Fruit fly (Drosophila melanogaster) whole organism, wandering third instar larva: Measurements from ENCODE around the gene Syt14.

Source experiments
- Abd-B ChIP-seq: fragments of >200 bp; optimal IDR thresholded peaks from 2 replicates; lab custom pipeline; 2017; ENCODE audit warnings: missing biosample characterization, missing genetic modification characterization
- CG32264 ChIP-seq: fragments of 200-800 bp; sonication (Bioruptor generic); optimal IDR thresholded peaks from 2 replicates; lab custom pipeline; 2016; ENCODE audit warnings: missing biosample characterization, missing genetic modification characterization
- CG9705 ChIP-seq: fragments of 200-800 bp; sonication (Bioruptor generic); optimal IDR thresholded peaks from 2 replicates; lab custom pipeline; 2018; ENCODE audit warnings: missing biosample characterization, mild to moderate bottlenecking, missing genetic modification characterization
- CrebA ChIP-seq: fragments of 200-800 bp; sonication (Bioruptor generic); optimal IDR thresholded peaks from 2 replicates; lab custom pipeline; 2016; ENCODE audit warnings: missing biosample characterization, mild to moderate bottlenecking, missing genetic modification characterization, borderline replicate concordance
- Dfd ChIP-seq: fragments of >200 bp; optimal IDR thresholded peaks from 2 replicates; lab custom pipeline; 2017; ENCODE audit warnings: missing biosample characterization, missing genetic modification characterization
- Dif ChIP-seq: fragments of 200-275, 200-300 bp; sonication (Bioruptor generic); optimal IDR thresholded peaks from 2 replicates; lab custom pipeline; 2018; ENCODE audit warnings: missing biosample characterization, missing genetic modification characterization; ENCODE audit not compliant: partially characterized antibody
- GATAd ChIP-seq: sonication (Bioruptor generic); optimal IDR thresholded peaks from 2 replicates; lab custom pipeline; 2016; ENCODE audit warnings: missing biosample characterization, missing genetic modification characterization
- HLH106 ChIP-seq: fragments of 200-800 bp; optimal IDR thresholded peaks from 3 replicates; lab custom pipeline; 2019; ENCODE audit warnings: missing biosample characterization, mild to moderate bottlenecking, missing genetic modification characterization, moderate library complexity
- Hnf4 ChIP-seq: fragments of 200-800 bp; sonication (Bioruptor generic); optimal IDR thresholded peaks from 2 replicates; lab custom pipeline; 2016; ENCODE audit warnings: missing biosample characterization, mild to moderate bottlenecking, missing genetic modification characterization
- Hr78 ChIP-seq: fragments of >200 bp; optimal IDR thresholded peaks from 2 replicates; lab custom pipeline; 2017; ENCODE audit warnings: missing biosample characterization, missing genetic modification characterization
- Hr83 ChIP-seq: fragments of 200-300 bp; sonication (Bioruptor generic); optimal IDR thresholded peaks from 2 replicates; lab custom pipeline; 2016; ENCODE audit warnings: missing biosample characterization, mild to moderate bottlenecking, missing genetic modification characterization, moderate library complexity; ENCODE audit not compliant: poor library complexity, severe bottlenecking
- Jra ChIP-seq: sonication (Bioruptor generic); optimal IDR thresholded peaks from 2 replicates; lab custom pipeline; 2016; ENCODE audit warnings: missing biosample characterization, missing genetic modification characterization
- Mio ChIP-seq: sonication (Bioruptor generic); optimal IDR thresholded peaks from 2 replicates; lab custom pipeline; 2016; ENCODE audit warnings: missing biosample characterization, missing genetic modification characterization
- Myc ChIP-seq: fragments of >200 bp; optimal IDR thresholded peaks from 2 replicates; lab custom pipeline; 2017
- N ChIP-seq: fragments of >200 bp; optimal IDR thresholded peaks from 2 replicates; lab custom pipeline; 2018; ENCODE audit warnings: missing biosample characterization, missing external identifiers, missing genetic modification characterization
- OdsH ChIP-seq: fragments of 200-800 bp; sonication (Bioruptor generic); optimal IDR thresholded peaks from 2 replicates; lab custom pipeline; 2016; ENCODE audit warnings: missing biosample characterization, mild to moderate bottlenecking, missing genetic modification characterization
- Rel ChIP-seq, 2 experiments: fragments of 200-800 bp; sonication (Bioruptor generic) in 1 of 2; optimal IDR thresholded peaks; 2 replicates in 1 of 2; 3 replicates in 1 of 2; lab custom pipeline; 2016 to 2019; ENCODE audit warnings: mild to moderate bottlenecking in 2 of 2, missing biosample characterization in 2 of 2, missing genetic modification characterization in 2 of 2, moderate library complexity in 1 of 2
- Sp1 ChIP-seq: fragments of 200-800 bp; sonication (Bioruptor generic); optimal IDR thresholded peaks from 3 replicates; lab custom pipeline; 2019; ENCODE audit warnings: missing biosample characterization, mild to moderate bottlenecking, missing genetic modification characterization, moderate library complexity
- Vsx2 ChIP-seq: fragments of 200-300, 225-300 bp; sonication (Bioruptor generic); optimal IDR thresholded peaks from 2 replicates; lab custom pipeline; 2018; ENCODE audit warnings: missing biosample characterization, missing genetic modification characterization; ENCODE audit not compliant: partially characterized antibody
- br ChIP-seq: fragments of 200-800 bp; sonication (Bioruptor generic); optimal IDR thresholded peaks from 2 replicates; lab custom pipeline; 2016; ENCODE audit warnings: missing biosample characterization, missing genetic modification characterization
- brk ChIP-seq: fragments of 200-800 bp; sonication (Bioruptor generic); optimal IDR thresholded peaks from 2 replicates; lab custom pipeline; 2016; ENCODE audit warnings: missing biosample characterization, mild to moderate bottlenecking, missing genetic modification characterization
- dl ChIP-seq, 2 experiments: fragments of 175-275, 200-275 bp in 1 of 2; fragments of 200-275 bp in 1 of 2; sonication (Bioruptor generic); optimal IDR thresholded peaks; lab custom pipeline; 2018; ENCODE audit warnings: mild to moderate bottlenecking in 2 of 2, missing biosample characterization in 2 of 2, missing genetic modification characterization in 2 of 2, moderate library complexity in 2 of 2; ENCODE audit not compliant: partially characterized antibody in 2 of 2, insufficient read depth in 1 of 2
- dmrt93B ChIP-seq: fragments of 200-800 bp; sonication (Bioruptor generic); optimal IDR thresholded peaks from 2 replicates; lab custom pipeline; 2018; ENCODE audit warnings: missing biosample characterization, mild to moderate bottlenecking, missing genetic modification characterization
- dsf ChIP-seq: sonication (Bioruptor generic); optimal IDR thresholded peaks from 2 replicates; lab custom pipeline; 2016; ENCODE audit warnings: missing biosample characterization, missing genetic modification characterization, borderline replicate concordance
- ey ChIP-seq: fragments of 200-800 bp; sonication (Bioruptor generic); optimal IDR thresholded peaks from 2 replicates; lab custom pipeline; 2016; ENCODE audit warnings: missing biosample characterization, missing genetic modification characterization
- foxo ChIP-seq, 2 experiments: fragments of 200-800 bp; sonication (Bioruptor generic); optimal IDR thresholded peaks; 2 replicates in 1 of 2; 3 replicates in 1 of 2; lab custom pipeline; 2016 to 2017; ENCODE audit warnings: missing biosample characterization in 2 of 2, missing genetic modification characterization in 2 of 2
- fru ChIP-seq: fragments of 200-800 bp; sonication (Bioruptor generic); optimal IDR thresholded peaks from 3 replicates; lab custom pipeline; 2016; ENCODE audit warnings: missing biosample characterization, mild to moderate bottlenecking, missing genetic modification characterization
- h ChIP-seq: fragments of 200-800 bp; sonication (Bioruptor generic); optimal IDR thresholded peaks from 3 replicates; lab custom pipeline; 2016; ENCODE audit warnings: missing biosample characterization, mild to moderate bottlenecking, missing genetic modification characterization
- jim ChIP-seq: fragments of 175-275, 200-325 bp; sonication (Bioruptor generic); optimal IDR thresholded peaks from 2 replicates; lab custom pipeline; 2016; ENCODE audit warnings: missing biosample characterization, mild to moderate bottlenecking, missing genetic modification characterization
- lola ChIP-seq: fragments of >200 bp; optimal IDR thresholded peaks from 2 replicates; lab custom pipeline; 2017; ENCODE audit warnings: missing biosample characterization, missing genetic modification characterization
- pan ChIP-seq: fragments of >200 bp; optimal IDR thresholded peaks from 2 replicates; lab custom pipeline; 2017
- psq ChIP-seq: fragments of 200-800 bp; sonication (Bioruptor generic); optimal IDR thresholded peaks from 3 replicates; lab custom pipeline; 2017; ENCODE audit warnings: missing biosample characterization, mild to moderate bottlenecking, missing genetic modification characterization, moderate library complexity
- rgr ChIP-seq: fragments of 200-800 bp; sonication (Bioruptor generic); optimal IDR thresholded peaks from 3 replicates; lab custom pipeline; 2016; ENCODE audit warnings: missing biosample characterization, mild to moderate bottlenecking, missing genetic modification characterization
- sage ChIP-seq: fragments of 200-800 bp; sonication (Bioruptor generic); optimal IDR thresholded peaks from 2 replicates; lab custom pipeline; 2016; ENCODE audit warnings: missing biosample characterization, mild to moderate bottlenecking, missing genetic modification characterization
- sv ChIP-seq: fragments of 200-800 bp; sonication (Bioruptor generic); optimal IDR thresholded peaks from 3 replicates; lab custom pipeline; 2016; ENCODE audit warnings: missing biosample characterization, missing genetic modification characterization
- tai ChIP-seq: sonication (Bioruptor generic); optimal IDR thresholded peaks from 2 replicates; lab custom pipeline; 2016; ENCODE audit warnings: missing biosample characterization, missing genetic modification characterization
- usp ChIP-seq: fragments of >200 bp; optimal IDR thresholded peaks from 2 replicates; lab custom pipeline; 2017; ENCODE audit warnings: missing biosample characterization, missing genetic modification characterization
- woc ChIP-seq: sonication (Bioruptor generic); optimal IDR thresholded peaks from 2 replicates; lab custom pipeline; 2016; ENCODE audit warnings: missing biosample characterization, mild to moderate bottlenecking, missing genetic modification characterization

Gene Syt14

dm6 chr3R:4318999-4319398, at the start of gene Syt14:
Gene Syt14 (minus strand): TSS chr3R:4319069.
- no peak for TF ChIP-seq jim (GFP tag; lab: Kevin White, UChicago)

DNA sequence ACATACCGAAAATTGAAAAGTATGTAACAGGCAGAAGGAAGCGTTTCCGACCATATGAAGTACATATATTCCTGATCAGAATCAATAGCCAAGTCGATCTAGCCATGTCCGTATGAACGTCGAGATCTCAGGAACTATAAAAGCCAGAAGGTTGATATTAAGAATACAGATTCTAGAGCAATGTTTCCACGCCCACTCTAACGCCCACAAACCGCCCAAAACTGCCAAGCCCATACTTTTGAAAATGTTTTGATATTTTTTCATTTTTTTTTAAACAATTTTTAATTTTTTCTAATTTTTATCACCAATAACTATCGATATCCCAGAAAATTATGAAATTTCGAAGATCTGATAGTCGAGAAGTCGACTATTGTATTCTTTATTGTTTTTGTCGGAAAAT, 43.1 kb upstream of the Syt14 start:
- TF ChIP-seq jim (GFP tag; lab: Kevin White, UChicago): no peak
- peak; percentile 90 for TF ChIP-seq Dfd (GFP tag; lab: Kevin White, UChicago)

DNA sequence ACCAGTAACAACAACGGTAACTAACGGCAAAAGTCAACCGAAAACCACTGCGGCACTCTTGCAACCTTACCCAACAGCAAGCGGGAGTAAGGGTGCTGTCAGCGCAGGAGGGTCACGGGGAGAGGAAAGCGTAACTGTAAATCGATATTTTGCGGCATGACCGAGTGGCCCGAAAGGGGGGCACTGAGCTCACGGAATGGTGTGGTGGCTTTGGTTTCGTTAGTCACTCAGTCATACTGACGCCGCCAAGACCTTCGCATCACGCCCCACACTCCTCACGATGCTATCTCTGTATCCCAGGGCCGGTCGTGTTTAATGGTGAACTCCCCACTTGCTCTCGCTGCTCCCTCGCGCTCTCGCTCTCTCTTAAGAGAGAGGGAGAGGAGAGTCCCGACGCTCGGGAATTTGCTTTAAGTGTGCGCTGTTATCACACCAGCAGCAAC, 41.8 kb upstream of the Syt14 start:
- TF ChIP-seq rgr (GFP tag; lab: Kevin White, UChicago) (no peak), brk (GFP tag; lab: Kevin White, UChicago) (no peak), jim (GFP tag; lab: Kevin White, UChicago) (no peak), CrebA (GFP tag; lab: Kevin White, UChicago) (no peak), Hr78 (no peak), woc (GFP tag; lab: Kevin White, UChicago) (no peak), Jra (GFP tag; lab: Kevin White, UChicago) (peak; percentile 7), Dif (GFP tag; lab: Kevin White, UChicago) (peak; percentile 92), psq (no peak), h (GFP tag; lab: Kevin White, UChicago) (peak; percentile 16), CG9705 (GFP tag; lab: Kevin White, UChicago) (no peak), fru (GFP tag; lab: Kevin White, UChicago) (no peak), HLH106 (tag; lab: Kevin White, UChicago) (no peak), CG32264 (GFP tag; lab: Kevin White, UChicago) (no peak), sage (GFP tag; lab: Kevin White, UChicago) (no peak), Abd-B (GFP tag; lab: Kevin White, UChicago) (no peak), dmrt93B (GFP tag; lab: Kevin White, UChicago) (no peak), tai (GFP tag; lab: Kevin White, UChicago) (no peak), GATAd (GFP tag; lab: Kevin White, UChicago) (no peak), br (no peak), dsf (GFP tag; lab: Kevin White, UChicago) (no peak), Vsx2 (peak; percentile 20), Myc (lab: Kevin White, UChicago) (no peak), Hnf4 (GFP tag; lab: Kevin White, UChicago) (no peak), dl (GFP tag; optimal IDR thresholded peaks at IDR 0.05; lab: Kevin White, UChicago; ENCODE audit: insufficient read depth in 1 of 2, partially characterized antibody in 2 of 2) (peak; percentile 54 to 85), Sp1 (no peak), lola (GFP tag; lab: Kevin White, UChicago) (no peak), usp (no peak), Dfd (GFP tag; lab: Kevin White, UChicago) (no peak), Mio (no peak), ey (GFP tag; lab: Kevin White, UChicago) (no peak), pan (lab: Kevin White, UChicago) (no peak), Rel (GFP tag; optimal IDR thresholded peaks at IDR 0.05; lab: Kevin White, UChicago) (no peak), Rel (tag; optimal IDR thresholded peaks at IDR 0.05; lab: Kevin White, UChicago) (no peak), foxo (GFP tag; optimal IDR thresholded peaks at IDR 0.05; lab: Kevin White, UChicago) (no peak), Hr83 (GFP tag; lab: Kevin White, UChicago) (peak; percentile 38), OdsH (GFP tag; lab: Kevin White, UChicago) (no peak), N (no peak), sv (GFP tag; lab: Kevin White, UChicago) (no peak)
